Worm (Caenorhabditis elegans) whole organism, L1 larva: ENCODE measurements around the gene T25E4.1.

Experiments
- C04F5.9 ChIP-seq: sonication (generic microtip); optimal IDR thresholded peaks from 2 replicates; lab custom pipeline; 2016; ENCODE audit warnings: missing genetic modification characterization, missing compliant biosample characterization
- C16A3.4 ChIP-seq: fragments of 150-350 bp; optimal IDR thresholded peaks from 2 replicates; lab custom pipeline; 2014; ENCODE audit warnings: missing biosample characterization, missing genetic modification characterization
- C34B4.2 ChIP-seq: sonication (generic microtip); optimal IDR thresholded peaks from 2 replicates; lab custom pipeline; 2017; ENCODE audit warnings: mild to moderate bottlenecking, missing genetic modification characterization, missing compliant biosample characterization
- Y116A8C.19 ChIP-seq: sonication (generic microtip); optimal IDR thresholded peaks from 2 replicates; lab custom pipeline; 2016; ENCODE audit warnings: missing compliant biosample characterization, missing genetic modification characterization, borderline replicate concordance
- aha-1 ChIP-seq: fragments of 150-350 bp; optimal IDR thresholded peaks from 2 replicates; lab custom pipeline; 2014; ENCODE audit warnings: missing biosample characterization, missing genetic modification characterization
- ama-1 ChIP-seq: fragments of 150-350 bp; optimal IDR thresholded peaks from 2 replicates; lab custom pipeline; 2014
- ceh-63 ChIP-seq: fragments of 200-800 bp; sonication (Bioruptor generic); optimal IDR thresholded peaks from 2 replicates; lab custom pipeline; 2018; ENCODE audit warnings: mild to moderate bottlenecking, missing genetic modification characterization, missing compliant biosample characterization
- ceh-82 ChIP-seq, 3 experiments: fragments of 150-350 bp in 1 of 3; sonication (generic microtip) in 2 of 3; optimal IDR thresholded peaks; 2 replicates each; lab custom pipeline; 2014 to 2017; ENCODE audit warnings: missing biosample characterization in 3 of 3, missing genetic modification characterization in 3 of 3
- ceh-88 ChIP-seq: fragments of 200-800 bp; sonication (Bioruptor generic); IDR thresholded peaks from 2 replicates; pipeline ENCODE4 v1.3.6; 2022; ENCODE audit warnings: missing genetic modification characterization, missing compliant biosample characterization
- ceh-90 ChIP-seq: sonication (generic microtip); optimal IDR thresholded peaks from 2 replicates; lab custom pipeline; 2016; ENCODE audit warnings: missing genetic modification characterization, missing compliant biosample characterization
- dpl-1 ChIP-seq, 3 experiments: fragments of 150-350 bp in 2 of 3; sonication (generic microtip) in 1 of 3; optimal IDR thresholded peaks; 2 replicates each; lab custom pipeline; 2014 to 2017; ENCODE audit warnings: missing biosample characterization in 3 of 3, missing genetic modification characterization in 3 of 3, missing genetic modification reagents in 3 of 3
- efl-1 ChIP-seq, 4 experiments: fragments of 150-350 bp; optimal IDR thresholded peaks in 3 of 4; peaks in 1 of 4; 1 replicate in 1 of 4; 2 replicates in 3 of 4; lab custom pipeline; 2014; ENCODE audit warnings: missing biosample characterization in 2 of 4, missing genetic modification characterization in 2 of 4, missing genetic modification reagents in 2 of 4
- efl-3 ChIP-seq: fragments of 200-800 bp; sonication (Bioruptor generic); optimal IDR thresholded peaks from 2 replicates; lab custom pipeline; 2018; ENCODE audit warnings: mild to moderate bottlenecking, missing genetic modification characterization, missing compliant biosample characterization
- egl-27 ChIP-seq, 2 experiments: fragments of 150-350 bp in 1 of 2; sonication (generic microtip); optimal IDR thresholded peaks; 3 replicates each; lab custom pipeline; 2017 to 2018; ENCODE audit warnings: missing biosample characterization in 2 of 2, missing genetic modification characterization in 2 of 2, missing genetic modification reagents in 2 of 2
- elt-2 ChIP-seq: sonication (generic microtip); optimal IDR thresholded peaks from 2 replicates; lab custom pipeline; 2016; ENCODE audit warnings: missing genetic modification characterization, mild to moderate bottlenecking, inconsistent platforms, missing compliant biosample characterization, missing genetic modification reagents
- elt-3 ChIP-seq, 6 experiments: fragments of 150-350 bp in 1 of 6; sonication (generic microtip); optimal IDR thresholded peaks; 2 replicates each; lab custom pipeline; 2017 to 2018; ENCODE audit warnings: missing biosample characterization in 6 of 6, missing genetic modification characterization in 6 of 6, inconsistent platforms in 1 of 6
- fkh-4 ChIP-seq: sonication (generic microtip); optimal IDR thresholded peaks from 2 replicates; lab custom pipeline; 2016; ENCODE audit warnings: missing compliant biosample characterization, missing genetic modification characterization, borderline replicate concordance
- fos-1 ChIP-seq: fragments of 150-350 bp; optimal IDR thresholded peaks from 2 replicates; lab custom pipeline; 2014; ENCODE audit warnings: missing biosample characterization, missing genetic modification characterization
- grh-1 ChIP-seq: fragments of 200-800 bp; sonication (Bioruptor generic); IDR thresholded peaks from 2 replicates; pipeline ENCODE4 v1.3.6; 2022; ENCODE audit warnings: missing genetic modification reagents, missing genetic modification characterization, missing compliant biosample characterization
- hlh-4 ChIP-seq: sonication (generic microtip); optimal IDR thresholded peaks from 2 replicates; lab custom pipeline; 2016; ENCODE audit warnings: mild to moderate bottlenecking, missing genetic modification characterization, missing compliant biosample characterization
- hpl-2 ChIP-seq: fragments of 150-350 bp; optimal IDR thresholded peaks from 2 replicates; lab custom pipeline; 2014; ENCODE audit warnings: missing biosample characterization, missing genetic modification reagents, missing genetic modification characterization
- irx-1 ChIP-seq: sonication (generic microtip); optimal IDR thresholded peaks from 2 replicates; lab custom pipeline; 2016; ENCODE audit warnings: missing genetic modification characterization, missing compliant biosample characterization
- isw-1 ChIP-seq: fragments of 200-800 bp; sonication (Bioruptor generic); IDR thresholded peaks from 2 replicates; pipeline ENCODE4 v1.3.6; 2022; ENCODE audit warnings: missing genetic modification characterization, missing compliant biosample characterization
- jun-1 ChIP-seq: fragments of 150-350 bp; optimal IDR thresholded peaks from 2 replicates; lab custom pipeline; 2014; ENCODE audit warnings: missing biosample characterization, missing genetic modification reagents, missing genetic modification characterization
- lin-13 ChIP-seq: fragments of 150-350 bp; optimal IDR thresholded peaks from 2 replicates; lab custom pipeline; 2014; ENCODE audit warnings: missing biosample characterization, missing genetic modification reagents, missing genetic modification characterization
- lin-14 ChIP-seq: fragments of 200-800 bp; sonication (Bioruptor generic); optimal IDR thresholded peaks from 2 replicates; lab custom pipeline; 2018; ENCODE audit warnings: mild to moderate bottlenecking, missing genetic modification characterization, moderate library complexity, missing compliant biosample characterization
- lin-35 ChIP-seq, 2 experiments: fragments of 150-350 bp; optimal IDR thresholded peaks; 2 replicates each; lab custom pipeline; 2014; ENCODE audit warnings: missing biosample characterization in 2 of 2, missing genetic modification characterization in 2 of 2, missing genetic modification reagents in 2 of 2
- lsy-2 ChIP-seq, 2 experiments: fragments of 150-350 bp; optimal IDR thresholded peaks; 2 replicates each; lab custom pipeline; 2014; ENCODE audit warnings: missing biosample characterization in 2 of 2, missing genetic modification characterization in 2 of 2
- mab-9 ChIP-seq: fragments of 200-800 bp; sonication (Bioruptor generic); IDR thresholded peaks from 2 replicates; pipeline ENCODE4 v1.3.6; 2022; ENCODE audit warnings: missing genetic modification reagents, missing genetic modification characterization, missing compliant biosample characterization
- mdl-1 ChIP-seq, 2 experiments: fragments of 150-350 bp; optimal IDR thresholded peaks; 2 replicates each; lab custom pipeline; 2014 to 2017; ENCODE audit warnings: missing biosample characterization in 2 of 2, missing genetic modification characterization in 2 of 2, inconsistent platforms in 1 of 2
- mep-1 ChIP-seq: fragments of 150-350 bp; optimal IDR thresholded peaks from 2 replicates; lab custom pipeline; 2014; ENCODE audit warnings: missing biosample characterization, missing genetic modification characterization
- nhr-11 ChIP-seq: fragments of 150-350 bp; optimal IDR thresholded peaks from 2 replicates; lab custom pipeline; 2014; ENCODE audit warnings: missing biosample characterization, missing genetic modification characterization
- nhr-12 ChIP-seq: sonication (generic microtip); optimal IDR thresholded peaks from 2 replicates; lab custom pipeline; 2017; ENCODE audit warnings: missing biosample characterization, missing genetic modification characterization
- nhr-20 ChIP-seq: sonication (generic microtip); optimal IDR thresholded peaks from 2 replicates; lab custom pipeline; 2016; ENCODE audit warnings: mild to moderate bottlenecking, missing genetic modification characterization, missing compliant biosample characterization
- nhr-237 ChIP-seq: fragments of 150-350 bp; optimal IDR thresholded peaks from 2 replicates; lab custom pipeline; 2014; ENCODE audit warnings: missing biosample characterization, missing genetic modification characterization
- nhr-47 ChIP-seq: sonication (generic microtip); optimal IDR thresholded peaks from 2 replicates; lab custom pipeline; 2016; ENCODE audit warnings: mild to moderate bottlenecking, missing genetic modification characterization, moderate library complexity, missing compliant biosample characterization
- nhr-71 ChIP-seq: sonication (generic microtip); optimal IDR thresholded peaks from 2 replicates; lab custom pipeline; 2016; ENCODE audit warnings: mild to moderate bottlenecking, missing genetic modification characterization, moderate library complexity, missing compliant biosample characterization
- nhr-85 ChIP-seq: sonication (generic microtip); peaks from one replicate; lab custom pipeline; 2016; ENCODE audit warnings: missing genetic modification characterization, inconsistent platforms, missing compliant biosample characterization
- pag-3 ChIP-seq: sonication (generic microtip); optimal IDR thresholded peaks from 2 replicates; lab custom pipeline; 2017; ENCODE audit warnings: missing genetic modification characterization, mild to moderate bottlenecking, missing compliant biosample characterization, antibody characterized with exemption, borderline replicate concordance; ENCODE audit not compliant: insufficient read depth
- pax-3 ChIP-seq: fragments of 200-800 bp; sonication (Bioruptor generic); optimal IDR thresholded peaks from 2 replicates; lab custom pipeline; 2018; ENCODE audit warnings: mild to moderate bottlenecking, missing genetic modification characterization, moderate library complexity, missing compliant biosample characterization
- pqm-1 ChIP-seq: sonication (generic microtip); optimal IDR thresholded peaks from 3 replicates; lab custom pipeline; 2017; ENCODE audit warnings: missing biosample characterization, missing genetic modification characterization
- rnt-1 ChIP-seq: sonication (generic microtip); optimal IDR thresholded peaks from 2 replicates; lab custom pipeline; 2016; ENCODE audit warnings: mild to moderate bottlenecking, missing genetic modification characterization, moderate library complexity, missing compliant biosample characterization
- unc-130 ChIP-seq: fragments of 150-350 bp; optimal IDR thresholded peaks from 2 replicates; lab custom pipeline; 2017; ENCODE audit warnings: missing biosample characterization, missing genetic modification characterization, inconsistent platforms
- unc-30 ChIP-seq: sonication (generic microtip); optimal IDR thresholded peaks from 2 replicates; lab custom pipeline; 2017; ENCODE audit warnings: missing biosample characterization, missing genetic modification characterization
- unc-62 ChIP-seq: fragments of 150-350 bp; optimal IDR thresholded peaks from 2 replicates; lab custom pipeline; 2014; ENCODE audit warnings: missing biosample characterization, missing genetic modification reagents, missing genetic modification characterization
- vab-15 ChIP-seq: sonication (generic microtip); optimal IDR thresholded peaks from 2 replicates; lab custom pipeline; 2017; ENCODE audit warnings: missing genotype, mild to moderate bottlenecking, missing genetic modification characterization, missing compliant biosample characterization
- xbp-1 ChIP-seq: sonication (generic microtip); optimal IDR thresholded peaks from 2 replicates; lab custom pipeline; 2016; ENCODE audit warnings: missing genetic modification characterization, missing compliant biosample characterization
- zag-1 ChIP-seq: fragments of 150-350 bp; optimal IDR thresholded peaks from 2 replicates; lab custom pipeline; 2014; ENCODE audit warnings: missing biosample characterization, missing genetic modification characterization
- ztf-4 ChIP-seq: fragments of 150-350 bp; optimal IDR thresholded peaks from 2 replicates; lab custom pipeline; 2014; ENCODE audit warnings: missing biosample characterization, missing genetic modification characterization

T25E4.1 gene

ce11 chrII:5604441-5604840 lies 26.3 kb downstream of the T25E4.1 start:
- TF ChIP-seq nhr-85 (tag; lab: Kevin White, UChicago) = peak; percentile 61
- TF ChIP-seq efl-1 (optimal IDR thresholded peaks at IDR 0.05; lab: Kevin White, UChicago) = no peak
- peak in 1 of 2 experiments; percentile 68 for TF ChIP-seq efl-1 (GFP tag; optimal IDR thresholded peaks at IDR 0.05 in 1 of 2; lab: Kevin White, UChicago)
- TF ChIP-seq efl-3 = no peak
- TF ChIP-seq nhr-20 (tag; lab: Kevin White, UChicago) = peak; percentile 19
- no peak for TF ChIP-seq C34B4.2 (tag; lab: Kevin White, UChicago)

DNA sequence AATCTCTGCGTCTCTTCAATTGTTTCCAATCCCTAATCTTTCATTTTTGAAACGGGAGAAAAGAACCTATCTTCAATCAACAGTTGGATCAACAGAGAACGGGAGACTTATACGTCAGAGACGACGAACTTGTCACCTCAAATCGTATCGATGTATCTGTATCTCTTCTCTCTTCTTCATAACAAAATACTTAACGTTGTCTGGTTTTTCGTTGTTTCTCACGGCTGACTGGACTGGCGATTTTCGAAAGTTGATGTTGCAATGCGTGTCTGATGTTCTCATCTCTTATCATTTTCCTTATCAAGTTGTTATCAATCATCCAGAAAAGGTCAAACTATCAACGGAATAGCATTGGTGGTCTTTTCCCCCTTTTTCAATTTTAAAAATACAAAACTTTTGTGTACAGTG lies 27.4 kb downstream of the T25E4.1 start:
- no peak for TF ChIP-seq rnt-1
- TF ChIP-seq vab-15 (tag; lab: Kevin White, UChicago) = no peak
- TF ChIP-seq fos-1 = no peak
- peak; percentile 82 for TF ChIP-seq grh-1 (GFP tag; lab: Robert Waterston, UW)
- TF ChIP-seq lsy-2 (tag; optimal IDR thresholded peaks at IDR 0.05; lab: Kevin White, UChicago) = peak; percentile 31 to 72
- peak; percentile 13 for TF ChIP-seq xbp-1
- peak; percentile 56 for TF ChIP-seq C16A3.4
- peak; percentile 56 for TF ChIP-seq irx-1 (tag; lab: Kevin White, UChicago)
- no peak for TF ChIP-seq ceh-63 (GFP tag; lab: Kevin White, UChicago)
- peak; percentile 57 for TF ChIP-seq ztf-4 (tag; lab: Kevin White, UChicago)
- no peak for TF ChIP-seq nhr-12 (tag; lab: Kevin White, UChicago)
- peak; percentile 31 for TF ChIP-seq nhr-237 (tag; lab: Kevin White, UChicago)
- TF ChIP-seq nhr-47 = peak; percentile 55
- no peak for TF ChIP-seq C04F5.9
- TF ChIP-seq mep-1 (tag; lab: Kevin White, UChicago) = peak; percentile 29
- TF ChIP-seq ceh-82 (tag; optimal IDR thresholded peaks at IDR 0.05; lab: Kevin White, UChicago) = peak in 2 of 3 experiments; percentile 1 to 4
- TF ChIP-seq egl-27 (tag; optimal IDR thresholded peaks at IDR 0.05; lab: Kevin White, UChicago) = peak in 1 of 2 experiments; percentile 66
- TF ChIP-seq ceh-90 (tag; lab: Kevin White, UChicago) = no peak
- peak; percentile 93 for TF ChIP-seq nhr-20 (tag; lab: Kevin White, UChicago)
- TF ChIP-seq fkh-4 = no peak
- TF ChIP-seq nhr-11 (tag; lab: Kevin White, UChicago) = no peak
- TF ChIP-seq pag-3 (tag; lab: Kevin White, UChicago) = no peak
- TF ChIP-seq nhr-71 (tag; lab: Kevin White, UChicago) = peak; percentile 87
- no peak for TF ChIP-seq mab-9 (GFP tag; lab: Robert Waterston, UW)
- TF ChIP-seq unc-130 (tag; lab: Kevin White, UChicago) = no peak
- TF ChIP-seq nhr-85 (tag; lab: Kevin White, UChicago) = peak; percentile 100
- no peak for TF ChIP-seq aha-1 (tag; lab: Kevin White, UChicago)
- peak in 1 of 2 experiments; percentile 66 for TF ChIP-seq lin-35 (GFP tag; optimal IDR thresholded peaks at IDR 0.05; lab: Kevin White, UChicago)
- TF ChIP-seq zag-1 (tag; lab: Kevin White, UChicago) = no peak
- TF ChIP-seq hpl-2 = no peak
- no peak for TF ChIP-seq ceh-88
- no peak for TF ChIP-seq pqm-1
- peak; percentile 76 to 99 (median 89) for TF ChIP-seq elt-3 (tag; optimal IDR thresholded peaks at IDR 0.05; lab: Kevin White, UChicago)
- no peak for TF ChIP-seq ama-1 (lab: Kevin White, UChicago)
- TF ChIP-seq pax-3 = no peak
- no peak for TF ChIP-seq efl-3
- peak; percentile 35 for TF ChIP-seq jun-1 (tag; lab: Kevin White, UChicago)
- peak; percentile 11 to 38 for TF ChIP-seq efl-1 (optimal IDR thresholded peaks at IDR 0.05; lab: Kevin White, UChicago)
- TF ChIP-seq efl-1 (GFP tag; optimal IDR thresholded peaks at IDR 0.05 in 1 of 2; lab: Kevin White, UChicago) = no peak
- TF ChIP-seq unc-30 (tag; lab: Kevin White, UChicago) = no peak
- no peak for TF ChIP-seq Y116A8C.19 (tag; lab: Kevin White, UChicago)
- TF ChIP-seq unc-62 = no peak
- peak in 1 of 2 experiments; percentile 20 for TF ChIP-seq mdl-1 (tag; optimal IDR thresholded peaks at IDR 0.05; lab: Kevin White, UChicago)
- peak; percentile 88 for TF ChIP-seq elt-2 (tag; lab: Kevin White, UChicago)
- peak; percentile 3 for TF ChIP-seq lin-13 (GFP tag; lab: Kevin White, UChicago)
- TF ChIP-seq dpl-1 (GFP tag; optimal IDR thresholded peaks at IDR 0.05; lab: Kevin White, UChicago) = peak in 2 of 3 experiments; percentile 5 to 30
- TF ChIP-seq hlh-4 = no peak
- TF ChIP-seq lin-14 (GFP tag; lab: Kevin White, UChicago) = peak; percentile 93
- TF ChIP-seq isw-1 (GFP tag; lab: Robert Waterston, UW) = no peak
